Worm (Caenorhabditis elegans): ENCODE measurements around the gene F48G7.7.

- TF ChIP-seq elt-2 (tag; optimal IDR thresholded peaks at IDR 0.05) (no peak), pqm-1 (tag; optimal IDR thresholded peaks at IDR 0.05) (no peak), fax-1 (tag; optimal IDR thresholded peaks at IDR 0.05) (no peak), ceh-22 (tag; optimal IDR thresholded peaks at IDR 0.05) (no peak), ahr-1 (tag; optimal IDR thresholded peaks at IDR 0.05) (no peak), ets-4 (tag; optimal IDR thresholded peaks at IDR 0.05) (no peak), pha-4 (tag; optimal IDR thresholded peaks at IDR 0.05) (no peak)
Measured at ce11 chrV:620987-621386, 5.2 kb downstream of the F48G7.7 start.
